Worm (Caenorhabditis elegans): Measurements from ENCODE around the gene Y97E10B.1.

The Y97E10B.1 gene

ce11 chrV:7943568-7943967, at the start of gene Y97E10B.1:
Y97E10B.1 (plus strand) TSS chrV:7943868.
- no peak for TF ChIP-seq nhr-90 (tag; optimal IDR thresholded peaks at IDR 0.05; ENCODE audit: poor library complexity)
- TF ChIP-seq snu-23 (GFP tag; optimal IDR thresholded peaks at IDR 0.05): no peak
- TF ChIP-seq hlh-4 (tag; optimal IDR thresholded peaks at IDR 0.05): no peak
- TF ChIP-seq nhr-237 (tag; optimal IDR thresholded peaks at IDR 0.05): no peak
- no peak for TF ChIP-seq sup-37 (GFP tag; optimal IDR thresholded peaks at IDR 0.05)
- no peak for TF ChIP-seq unc-30 (tag; optimal IDR thresholded peaks at IDR 0.05)
- no peak for TF ChIP-seq hlh-17 (GFP tag; optimal IDR thresholded peaks at IDR 0.05; ENCODE audit: borderline replicate concordance)
- no peak for TF ChIP-seq pax-3 (tag; optimal IDR thresholded peaks at IDR 0.05)
- TF ChIP-seq jun-1 (tag; optimal IDR thresholded peaks at IDR 0.05): no peak
- no peak for TF ChIP-seq fkh-8 (tag; optimal IDR thresholded peaks at IDR 0.05)
- no peak for TF ChIP-seq nhr-12 (tag; optimal IDR thresholded peaks at IDR 0.05)
- TF ChIP-seq pqm-1 (tag; optimal IDR thresholded peaks at IDR 0.05): no peak
- TF ChIP-seq ceh-88 (GFP tag; IDR thresholded peaks at IDR 0.05): no peak
- no peak for TF ChIP-seq lin-14 (GFP tag; optimal IDR thresholded peaks at IDR 0.05)
- TF ChIP-seq nhr-20 (tag; optimal IDR thresholded peaks at IDR 0.05): no peak
- no peak for TF ChIP-seq nhr-84 (tag; optimal IDR thresholded peaks at IDR 0.05)
- TF ChIP-seq lir-3 (tag; optimal IDR thresholded peaks at IDR 0.05; ENCODE audit: poor library complexity): no peak
- no peak for TF ChIP-seq unc-62 (GFP tag; optimal IDR thresholded peaks at IDR 0.05)

- TF ChIP-seq mdl-1 (tag; optimal IDR thresholded peaks at IDR 0.05) (no peak), C34B4.2 (tag; optimal IDR thresholded peaks at IDR 0.05) (no peak)
Observed at ce11 chrV:7899761-7900160, 43.9 kb upstream of the Y97E10B.1 start, which contains the start of gene F40A3.7. F40A3.7 (minus strand) TSS chrV:7899861.

- peak; percentile 9 for TF ChIP-seq nhr-47 (tag; optimal IDR thresholded peaks at IDR 0.05)
- no peak for TF ChIP-seq hlh-4 (tag; optimal IDR thresholded peaks at IDR 0.05)
- peak; percentile 63 for TF ChIP-seq nhr-71 (tag; optimal IDR thresholded peaks at IDR 0.05)
- TF ChIP-seq vab-15 (tag; optimal IDR thresholded peaks at IDR 0.05): no peak
- TF ChIP-seq sox-4 (tag; optimal IDR thresholded peaks at IDR 0.05): peak; percentile 47
- peak; percentile 25 for TF ChIP-seq nhr-11 (tag; optimal IDR thresholded peaks at IDR 0.05)
- peak; percentile 43 for TF ChIP-seq dsc-1 (tag; optimal IDR thresholded peaks at IDR 0.05)
- TF ChIP-seq mef-2 (tag; optimal IDR thresholded peaks at IDR 0.05): no peak
- TF ChIP-seq fkh-8 (tag; optimal IDR thresholded peaks at IDR 0.05): peak; percentile 78
Observed at ce11 chrV:7901222-7901621, 42.4 kb upstream of the Y97E10B.1 start.

- TF ChIP-seq elt-2 (tag; optimal IDR thresholded peaks at IDR 0.05): no peak
- no peak for TF ChIP-seq Y116A8C.19 (tag; optimal IDR thresholded peaks at IDR 0.05; ENCODE audit: borderline replicate concordance)
- no peak for TF ChIP-seq fkh-8 (tag; optimal IDR thresholded peaks at IDR 0.05)
- TF ChIP-seq lin-15B (tag; optimal IDR thresholded peaks at IDR 0.05): no peak
- no peak for TF ChIP-seq sox-4 (tag; optimal IDR thresholded peaks at IDR 0.05)
- no peak for TF ChIP-seq isw-1 (GFP tag; IDR thresholded peaks at IDR 0.05)
- no peak for TF ChIP-seq tlp-1 (tag; optimal IDR thresholded peaks at IDR 0.05)
- TF ChIP-seq nhr-11 (tag; optimal IDR thresholded peaks at IDR 0.05): no peak
- TF ChIP-seq ets-5 (GFP tag; IDR thresholded peaks at IDR 0.05): no peak
- TF ChIP-seq ceh-63 (GFP tag; optimal IDR thresholded peaks at IDR 0.05): no peak
- no peak for TF ChIP-seq mef-2 (tag; optimal IDR thresholded peaks at IDR 0.05)
- no peak for TF ChIP-seq unc-130 (tag; optimal IDR thresholded peaks at IDR 0.05)
- TF ChIP-seq fkh-4 (tag; optimal IDR thresholded peaks at IDR 0.05; ENCODE audit: borderline replicate concordance): no peak
- TF ChIP-seq fkh-10 (GFP tag; optimal IDR thresholded peaks at IDR 0.05): no peak
Observed at ce11 chrV:7904389-7904788, 39.3 kb upstream of the Y97E10B.1 start.
